Fruit fly (Drosophila melanogaster) whole organism, embryonic: Measurements from ENCODE around the gene Dmtn.

Experiments
- B-H1 ChIP-seq: fragments of 200-800 bp; sonication (Bioruptor generic); IDR thresholded peaks from 3 replicates; pipeline ENCODE4 v1.3.6; 2022; ENCODE audit warnings: missing biosample characterization, missing genetic modification characterization
- CG10209 ChIP-seq: fragments of 200-800 bp; sonication (Bioruptor generic); optimal IDR thresholded peaks from 3 replicates; lab custom pipeline; 2017; ENCODE audit warnings: missing biosample characterization, mild to moderate bottlenecking, missing genetic modification characterization, missing genetic modification reagents
- CG10321 ChIP-seq: fragments of 200-800 bp; sonication (Bioruptor generic); IDR thresholded peaks from 2 replicates; pipeline ENCODE4 v1.3.6; 2022; ENCODE audit warnings: missing biosample characterization, missing genetic modification characterization
- CG10654 ChIP-seq: fragments of 200-800 bp; sonication (Bioruptor generic); optimal IDR thresholded peaks from 2 replicates; lab custom pipeline; 2016; ENCODE audit warnings: missing biosample characterization, missing genetic modification characterization
- CG10979 ChIP-seq: fragments of 200-800 bp; sonication (Bioruptor generic); optimal IDR thresholded peaks from 2 replicates; lab custom pipeline; 2018; ENCODE audit warnings: missing biosample characterization, mild to moderate bottlenecking, missing genetic modification characterization, moderate library complexity
- CG11695 ChIP-seq: fragments of 200-800 bp; sonication (Bioruptor generic); IDR thresholded peaks from 3 replicates; pipeline ENCODE4 v1.3.6; 2022; ENCODE audit warnings: missing biosample characterization, missing genetic modification characterization
- CG12299 ChIP-seq: fragments of 200-800 bp; sonication (Bioruptor generic); optimal IDR thresholded peaks from 2 replicates; lab custom pipeline; 2018; ENCODE audit warnings: missing biosample characterization, mild to moderate bottlenecking, missing genetic modification characterization
- CG12659 ChIP-seq: fragments of 200-800 bp; sonication (Bioruptor generic); optimal IDR thresholded peaks from 3 replicates; lab custom pipeline; 2017; ENCODE audit warnings: mild to moderate bottlenecking, missing biosample characterization, missing genetic modification reagents, missing genetic modification characterization
- CG13123 ChIP-seq: fragments of 200-800 bp; sonication (Bioruptor generic); optimal IDR thresholded peaks from 2 replicates; lab custom pipeline; 2016; ENCODE audit warnings: missing biosample characterization, missing genetic modification characterization
- CG13296 ChIP-seq: fragments of 200-800 bp; sonication (Bioruptor generic); optimal IDR thresholded peaks from 3 replicates; lab custom pipeline; 2018; ENCODE audit warnings: missing biosample characterization, mild to moderate bottlenecking, missing genetic modification characterization
- CG15696 ChIP-seq: fragments of 200-800 bp; sonication (Bioruptor generic); optimal IDR thresholded peaks from 2 replicates; lab custom pipeline; 2019; ENCODE audit warnings: missing biosample characterization, mild to moderate bottlenecking, missing genetic modification characterization, moderate library complexity
- CG17361 ChIP-seq: fragments of 200-800 bp; sonication (Bioruptor generic); IDR thresholded peaks from 3 replicates; pipeline ENCODE4 v1.3.6; 2022; ENCODE audit warnings: missing biosample characterization, missing genetic modification characterization
- CG31441 ChIP-seq: fragments of 200-800 bp; sonication (Bioruptor generic); IDR thresholded peaks from 2 replicates; pipeline ENCODE4 v1.3.6; 2022; ENCODE audit warnings: missing biosample characterization, missing genetic modification characterization
- CG3407 ChIP-seq: fragments of 200-800 bp; sonication (Bioruptor generic); optimal IDR thresholded peaks from 2 replicates; lab custom pipeline; 2018; ENCODE audit warnings: missing biosample characterization, mild to moderate bottlenecking, missing genetic modification characterization
- CG34422 ChIP-seq: fragments of 200-800 bp; sonication (Bioruptor generic); IDR thresholded peaks from 3 replicates; pipeline ENCODE4 v1.3.6; 2022; ENCODE audit warnings: missing biosample characterization, missing genetic modification characterization
- CG4360 ChIP-seq: fragments of 200-800 bp; sonication (Bioruptor generic); IDR thresholded peaks from 2 replicates; pipeline ENCODE4 v1.3.6; 2022; ENCODE audit warnings: missing biosample characterization, missing genetic modification characterization
- CG4617 ChIP-seq: fragments of 200-800 bp; sonication (Bioruptor generic); optimal IDR thresholded peaks from 3 replicates; lab custom pipeline; 2016; ENCODE audit warnings: missing biosample characterization, missing genetic modification characterization, borderline replicate concordance
- CG6175 ChIP-seq: fragments of 200-800 bp; sonication (Bioruptor generic); IDR thresholded peaks from 3 replicates; pipeline ENCODE4 v1.3.6; 2022; ENCODE audit warnings: missing biosample characterization, missing genetic modification characterization
- CG7556 ChIP-seq: fragments of 200-800 bp; sonication (Bioruptor generic); optimal IDR thresholded peaks from 2 replicates; lab custom pipeline; 2017; ENCODE audit warnings: missing biosample characterization, mild to moderate bottlenecking, missing genetic modification characterization
- CG9215 ChIP-seq: fragments of 200-800 bp; sonication (Bioruptor generic); IDR thresholded peaks from 2 replicates; pipeline ENCODE4 v1.3.6; 2022; ENCODE audit warnings: missing biosample characterization, missing genetic modification characterization
- Dll ChIP-seq: fragments of 200-800 bp; sonication (Bioruptor generic); IDR thresholded peaks from 4 replicates; pipeline ENCODE4 v1.3.6; 2022; ENCODE audit warnings: missing biosample characterization, missing genetic modification characterization; ENCODE audit not compliant: partially characterized antibody
- Eip74EF ChIP-seq, 2 experiments: fragments of 200-800 bp in 1 of 2; fragments of >200 bp in 1 of 2; sonication (Bioruptor generic) in 1 of 2; optimal IDR thresholded peaks; 2 replicates each; lab custom pipeline; 2017 to 2019; ENCODE audit warnings: missing biosample characterization in 2 of 2, missing genetic modification characterization in 2 of 2, mild to moderate bottlenecking in 1 of 2, moderate library complexity in 1 of 2
- Ets65A ChIP-seq: fragments of 200-800 bp; sonication (Bioruptor generic); peaks from one replicate; lab custom pipeline; 2016; ENCODE audit warnings: missing biosample characterization, missing genetic modification characterization
- HHEX ChIP-seq: fragments of 200-800 bp; sonication (Bioruptor generic); optimal IDR thresholded peaks from 3 replicates; lab custom pipeline; 2017; ENCODE audit warnings: missing biosample characterization, mild to moderate bottlenecking, missing genetic modification characterization, missing genetic modification reagents
- HLHmδ ChIP-seq: fragments of 200-800 bp; sonication (Bioruptor generic); optimal IDR thresholded peaks from 2 replicates; lab custom pipeline; 2018; ENCODE audit warnings: missing biosample characterization, mild to moderate bottlenecking, missing genetic modification characterization, moderate library complexity
- Hmx ChIP-seq: fragments of 200-800 bp; sonication (Bioruptor generic); optimal IDR thresholded peaks from 2 replicates; lab custom pipeline; 2016; ENCODE audit warnings: missing biosample characterization, missing genetic modification characterization
- NFAT ChIP-seq: fragments of 200-800 bp; sonication (Bioruptor generic); IDR thresholded peaks from 2 replicates; pipeline ENCODE4 v1.3.6; 2022; ENCODE audit warnings: missing biosample characterization, missing genetic modification characterization
- Tbp ChIP-seq: fragments of >200 bp; optimal IDR thresholded peaks from 2 replicates; lab custom pipeline; 2018; ENCODE audit warnings: missing biosample characterization, missing genetic modification characterization
- al ChIP-seq: fragments of 200-800 bp; sonication (Bioruptor generic); IDR thresholded peaks from 2 replicates; pipeline ENCODE4 v1.3.6; 2022; ENCODE audit warnings: missing biosample characterization, missing genetic modification characterization
- cato ChIP-seq: fragments of 200-800 bp; sonication (Bioruptor generic); optimal IDR thresholded peaks from 2 replicates; lab custom pipeline; 2016; ENCODE audit warnings: missing biosample characterization, missing genetic modification characterization, borderline replicate concordance
- chinmo ChIP-seq: fragments of 200-800 bp; sonication (Bioruptor generic); IDR thresholded peaks from 4 replicates; pipeline ENCODE4 v1.3.6; 2022; ENCODE audit warnings: missing biosample characterization, missing genetic modification characterization; ENCODE audit not compliant: partially characterized antibody
- danr ChIP-seq: fragments of 200-800 bp; sonication (Bioruptor generic); IDR thresholded peaks from 2 replicates; pipeline ENCODE4 v1.3.6; 2022; ENCODE audit warnings: missing biosample characterization, missing genetic modification characterization
- gcm2 ChIP-seq: fragments of 200-800 bp; sonication (Bioruptor generic); optimal IDR thresholded peaks from 2 replicates; lab custom pipeline; 2016; ENCODE audit warnings: missing biosample characterization, missing genetic modification characterization
- gsb ChIP-seq: fragments of 200-800 bp; sonication (Bioruptor generic); IDR thresholded peaks from 2 replicates; pipeline ENCODE4 v1.3.6; 2022; ENCODE audit warnings: missing biosample characterization, missing genetic modification characterization
- gt ChIP-seq: fragments of 200-800 bp; sonication (Bioruptor generic); IDR thresholded peaks from 2 replicates; pipeline ENCODE4 v1.3.6; 2022; ENCODE audit warnings: missing biosample characterization, missing genetic modification characterization
- her ChIP-seq: fragments of 200-800 bp; sonication (Bioruptor generic); optimal IDR thresholded peaks from 2 replicates; lab custom pipeline; 2016; ENCODE audit warnings: missing biosample characterization, missing genetic modification characterization
- hkb ChIP-seq, 2 experiments: fragments of 200-800 bp in 1 of 2; fragments of >200 bp in 1 of 2; sonication (Bioruptor generic) in 1 of 2; IDR thresholded peaks in 1 of 2; optimal IDR thresholded peaks in 1 of 2; 2 replicates each; pipeline versions ENCODE4 v1.3.6 to Lab custom; 2017 to 2022; ENCODE audit warnings: missing biosample characterization in 1 of 2, missing genetic modification characterization in 1 of 2
- lilli ChIP-seq: fragments of 200-800 bp; sonication (Bioruptor generic); optimal IDR thresholded peaks from 3 replicates; lab custom pipeline; 2016; ENCODE audit warnings: missing biosample characterization, missing genetic modification characterization
- mld ChIP-seq: fragments of 200-800 bp; sonication (Bioruptor generic); IDR thresholded peaks from 3 replicates; pipeline ENCODE4 v1.3.6; 2022; ENCODE audit warnings: missing biosample characterization, missing genetic modification characterization; ENCODE audit not compliant: partially characterized antibody
- nau ChIP-seq: fragments of 200-800 bp; sonication (Bioruptor generic); optimal IDR thresholded peaks from 3 replicates; lab custom pipeline; 2017; ENCODE audit warnings: missing biosample characterization, mild to moderate bottlenecking, missing genetic modification characterization, missing genetic modification reagents
- nerfin-1 ChIP-seq: fragments of 200-800 bp; sonication (Bioruptor generic); optimal IDR thresholded peaks from 3 replicates; lab custom pipeline; 2019; ENCODE audit warnings: missing biosample characterization, mild to moderate bottlenecking, missing genetic modification characterization, moderate library complexity
- peb ChIP-seq: fragments of 200-800 bp; sonication (Bioruptor generic); IDR thresholded peaks from 2 replicates; pipeline ENCODE4 v1.3.6; 2022; ENCODE audit warnings: missing biosample characterization, missing genetic modification characterization
- prd ChIP-seq, 3 experiments: fragments of >200 bp in 2 of 3; fragments of 200-800 bp in 1 of 3; sonication (Bioruptor generic) in 1 of 3; optimal IDR thresholded peaks in 2 of 3; IDR thresholded peaks in 1 of 3; 2 replicates in 2 of 3; 3 replicates in 1 of 3; pipeline versions ENCODE4 v1.3.6 to Lab custom; 2017 to 2022; ENCODE audit warnings: missing biosample characterization in 1 of 3, missing genetic modification characterization in 1 of 3
- stwl ChIP-seq: fragments of 200-800 bp; sonication (Bioruptor generic); optimal IDR thresholded peaks from 3 replicates; lab custom pipeline; 2018; ENCODE audit warnings: missing biosample characterization, mild to moderate bottlenecking, missing genetic modification characterization, moderate library complexity
- sug ChIP-seq: fragments of 200-800 bp; optimal IDR thresholded peaks from 2 replicates; lab custom pipeline; 2019; ENCODE audit warnings: missing biosample characterization, mild to moderate bottlenecking, missing genetic modification characterization, moderate library complexity
- trh ChIP-seq: fragments of 200-800 bp; sonication (Bioruptor generic); optimal IDR thresholded peaks from 2 replicates; lab custom pipeline; 2016; ENCODE audit warnings: missing biosample characterization, missing genetic modification characterization
- zen2 ChIP-seq: fragments of 200-800 bp; sonication (Bioruptor generic); IDR thresholded peaks from 3 replicates; pipeline ENCODE4 v1.3.6; 2022; ENCODE audit warnings: missing biosample characterization, missing genetic modification characterization; ENCODE audit not compliant: partially characterized antibody

The Dmtn gene

dm6 chr3R:6410412-6411225 is 4.9 kb upstream of the Dmtn start (continued):
- TF ChIP-seq CG10209 (peak; percentile 88), sug (tag; lab: Kevin White, UChicago) (peak; percentile 83), HHEX (GFP tag; lab: Kevin White, UChicago) (peak; percentile 89), CG3407 (GFP tag; lab: Kevin White, UChicago) (no peak), NFAT (no peak), CG34422 (GFP tag; lab: Robert Waterston, UW) (peak; percentile 53; the same call in 2 of the 3 replicates), Tbp (GFP tag; lab: Kevin White, UChicago) (no peak), gt (GFP tag; lab: Robert Waterston, UW) (0 out of 2 replicates have a peak, but pooled peaks have one; percentile 6), lilli (GFP tag; lab: Kevin White, UChicago) (peak; percentile 90), CG4360 (GFP tag; lab: Robert Waterston, UW) (peak; percentile 47), CG10654 (GFP tag; lab: Kevin White, UChicago) (peak; percentile 51), nerfin-1 (peak; percentile 87), CG17361 (GFP tag; lab: Robert Waterston, UW) (peak; percentile 98), CG10979 (peak; percentile 89), CG7556 (peak; percentile 95), prd (optimal IDR thresholded peaks at IDR 0.05; lab: Kevin White, UChicago) (no peak), prd (GFP tag; IDR thresholded peaks at IDR 0.05; lab: Robert Waterston, UW) (peak; percentile 81), Ets65A (GFP tag; lab: Kevin White, UChicago) (peak; percentile 96), al (GFP tag; lab: Robert Waterston, UW) (no peak; the same call in 1 of the 2 replicates), CG31441 (GFP tag; lab: Robert Waterston, UW) (peak; percentile 92), CG12659 (peak; percentile 94), hkb (optimal IDR thresholded peaks at IDR 0.05; lab: Kevin White, UChicago) (no peak), hkb (GFP tag; IDR thresholded peaks at IDR 0.05; lab: Robert Waterston, UW) (peak; percentile 71), danr (GFP tag; lab: Robert Waterston, UW) (peak; percentile 18; the same call in 1 of the 2 replicates), B-H1 (GFP tag; lab: Robert Waterston, UW) (peak; percentile 46), CG4617 (GFP tag; lab: Kevin White, UChicago) (no peak), peb (GFP tag; lab: Robert Waterston, UW) (peak; percentile 14; the same call in 1 of the 2 replicates), stwl (tag; lab: Kevin White, UChicago) (no peak), mld (no peak), Eip74EF (GFP tag; optimal IDR thresholded peaks at IDR 0.05; lab: Kevin White, UChicago) (peak in 1 of 2 experiments; percentile 95), CG6175 (GFP tag; lab: Robert Waterston, UW) (no peak; the same call in 2 of the 3 replicates), gsb (0 out of 2 replicates have a peak, but pooled peaks have one; percentile 50), zen2 (GFP tag; lab: Robert Waterston, UW) (no peak), CG11695 (GFP tag; lab: Robert Waterston, UW) (peak; percentile 81), nau (GFP tag; lab: Kevin White, UChicago) (peak; percentile 89), gcm2 (peak; percentile 65), cato (GFP tag; lab: Kevin White, UChicago) (peak; percentile 79), CG13123 (GFP tag; lab: Kevin White, UChicago) (no peak), chinmo (peak; percentile 75; the same call in 2 of the 4 replicates), CG10321 (GFP tag; lab: Robert Waterston, UW) (peak; percentile 55), Hmx (GFP tag; lab: Kevin White, UChicago) (peak; percentile 82), HLHmδ (GFP tag; lab: Kevin White, UChicago) (no peak), CG15696 (tag; lab: Kevin White, UChicago) (peak; percentile 49), CG9215 (GFP tag; lab: Robert Waterston, UW) (peak; percentile 78), Dll (0 out of 4 replicates have a peak, but pooled peaks have one; percentile 37), her (GFP tag; lab: Kevin White, UChicago) (peak; percentile 63), CG13296 (GFP tag; lab: Kevin White, UChicago) (peak; percentile 87), trh (GFP tag; lab: Kevin White, UChicago) (peak; percentile 53), CG12299 (tag; lab: Kevin White, UChicago) (peak; percentile 72)
